Worm (Caenorhabditis elegans) whole organism, young adult: Measurements from ENCODE around the gene Y58A7A.3.

Experiments used
- B0035.1 ChIP-seq: sonication (generic microtip); optimal IDR thresholded peaks from 2 replicates; lab custom pipeline; 2016; ENCODE audit warnings: missing genetic modification characterization, mild to moderate bottlenecking, missing compliant biosample characterization, missing genotype, missing genetic modification reagents
- F37B4.10 ChIP-seq: fragments of 200-800 bp; sonication (Bioruptor generic); IDR thresholded peaks from 2 replicates; pipeline ENCODE4 v1.3.6; 2022; ENCODE audit warnings: missing genetic modification characterization, missing compliant biosample characterization
- F49E8.2 ChIP-seq: sonication (generic microtip); optimal IDR thresholded peaks from 3 replicates; lab custom pipeline; 2017; ENCODE audit warnings: missing genetic modification characterization, mild to moderate bottlenecking, missing compliant biosample characterization, antibody characterized with exemption, moderate library complexity; ENCODE audit not compliant: insufficient read depth
- F52B5.7 ChIP-seq: sonication (generic microtip); optimal IDR thresholded peaks from 2 replicates; lab custom pipeline; 2016; ENCODE audit warnings: mild to moderate bottlenecking, missing genetic modification characterization, missing compliant biosample characterization
- F55B11.4 ChIP-seq: sonication (generic microtip); optimal IDR thresholded peaks from 2 replicates; lab custom pipeline; 2016; ENCODE audit warnings: missing compliant biosample characterization, missing genetic modification characterization, borderline replicate concordance; ENCODE audit not compliant: insufficient read depth
- K11D2.4 ChIP-seq: fragments of 200-800 bp; sonication (Bioruptor generic); IDR thresholded peaks from 2 replicates; pipeline ENCODE4 v1.3.6; 2022; ENCODE audit warnings: missing genetic modification reagents, missing genetic modification characterization, missing compliant biosample characterization
- Y53G8AR.9 ChIP-seq: fragments of 200-800 bp; sonication (Bioruptor generic); conservative IDR thresholded peaks from 2 replicates; pipeline ENCODE4 v1.3.6; 2022; ENCODE audit warnings: missing genetic modification reagents, missing genetic modification characterization, missing compliant biosample characterization
- akir-1 ChIP-seq: fragments of 200-800 bp; sonication (Bioruptor generic); optimal IDR thresholded peaks from 2 replicates; lab custom pipeline; 2018; ENCODE audit warnings: mild to moderate bottlenecking, missing genetic modification characterization, moderate library complexity, missing compliant biosample characterization
- aptf-2 ChIP-seq: fragments of 200-800 bp; sonication (Bioruptor generic); conservative IDR thresholded peaks from 2 replicates; pipeline ENCODE4 v1.3.6; 2022; ENCODE audit warnings: missing genetic modification reagents, missing genetic modification characterization, missing compliant biosample characterization
- athp-1 ChIP-seq: sonication (generic microtip); optimal IDR thresholded peaks from 2 replicates; lab custom pipeline; 2017; ENCODE audit warnings: mild to moderate bottlenecking, missing genetic modification characterization, missing compliant biosample characterization
- attf-6 ChIP-seq: fragments of 200-800 bp; sonication (Bioruptor generic); IDR thresholded peaks from 2 replicates; pipeline ENCODE4 v1.3.6; 2022; ENCODE audit warnings: missing genetic modification reagents, missing genetic modification characterization, missing compliant biosample characterization
- ceh-100 ChIP-seq: fragments of 200-800 bp; sonication (Bioruptor generic); IDR thresholded peaks from 2 replicates; pipeline ENCODE4 v1.3.6; 2022; ENCODE audit warnings: missing genetic modification reagents, missing genetic modification characterization, missing compliant biosample characterization
- ceh-27 ChIP-seq: fragments of 200-800 bp; sonication (Bioruptor generic); optimal IDR thresholded peaks from 2 replicates; lab custom pipeline; 2018; ENCODE audit warnings: mild to moderate bottlenecking, missing genetic modification characterization, moderate library complexity, missing compliant biosample characterization
- ceh-58 ChIP-seq: fragments of 200-800 bp; sonication (Bioruptor generic); IDR thresholded peaks from 2 replicates; pipeline ENCODE4 v1.3.6; 2022; ENCODE audit warnings: missing genetic modification characterization, missing compliant biosample characterization
- dpff-1 ChIP-seq: sonication (generic microtip); optimal IDR thresholded peaks from 2 replicates; lab custom pipeline; 2017; ENCODE audit warnings: mild to moderate bottlenecking, missing genetic modification characterization, missing compliant biosample characterization
- fkh-3 ChIP-seq: sonication (generic microtip); optimal IDR thresholded peaks from 2 replicates; lab custom pipeline; 2016; ENCODE audit warnings: mild to moderate bottlenecking, missing genetic modification characterization, missing compliant biosample characterization
- him-1 ChIP-seq: sonication (generic microtip); optimal IDR thresholded peaks from 2 replicates; lab custom pipeline; 2016; ENCODE audit warnings: missing genotype, missing genetic modification reagents, missing genetic modification characterization, missing compliant biosample characterization
- hmg-1.2 ChIP-seq: fragments of 200-800 bp; sonication (Bioruptor generic); IDR thresholded peaks from 2 replicates; pipeline ENCODE4 v1.3.6; 2022; ENCODE audit warnings: missing genetic modification reagents, missing genetic modification characterization, missing compliant biosample characterization
- hsf-1 ChIP-seq: fragments of 200-800 bp; sonication (Bioruptor generic); IDR thresholded peaks from 2 replicates; pipeline ENCODE4 v1.3.6; 2022; ENCODE audit warnings: missing genetic modification reagents, missing genetic modification characterization, missing compliant biosample characterization
- lin-26 ChIP-seq: fragments of 200-800 bp; sonication (Bioruptor generic); IDR thresholded peaks from 2 replicates; pipeline ENCODE4 v1.3.6; 2022; ENCODE audit warnings: missing genetic modification reagents, missing genetic modification characterization, missing compliant biosample characterization
- lin-35 ChIP-seq, 3 experiments: fragments of 150-350 bp in 2 of 3; sonication (generic microtip) in 1 of 3; optimal IDR thresholded peaks; 2 replicates each; lab custom pipeline; 2014 to 2018; ENCODE audit warnings: missing biosample characterization in 3 of 3, missing genetic modification characterization in 3 of 3, missing genetic modification reagents in 3 of 3
- lir-1 ChIP-seq: fragments of 200-800 bp; sonication (Bioruptor generic); conservative IDR thresholded peaks from 2 replicates; pipeline ENCODE4 v1.3.6; 2022; ENCODE audit warnings: missing genetic modification reagents, missing genetic modification characterization, missing compliant biosample characterization
- lsy-27 ChIP-seq: sonication (generic microtip); optimal IDR thresholded peaks from 2 replicates; lab custom pipeline; 2017; ENCODE audit warnings: missing genetic modification characterization, mild to moderate bottlenecking, missing compliant biosample characterization, antibody characterized with exemption, missing genotype, borderline replicate concordance; ENCODE audit not compliant: insufficient read depth
- nfyb-1 ChIP-seq: fragments of 200-800 bp; sonication (Bioruptor generic); IDR thresholded peaks from 2 replicates; pipeline ENCODE4 v1.3.6; 2022; ENCODE audit warnings: missing genetic modification reagents, missing genetic modification characterization, missing compliant biosample characterization
- nhr-120 ChIP-seq: fragments of 200-800 bp; sonication (Bioruptor generic); IDR thresholded peaks from 2 replicates; pipeline ENCODE4 v1.3.6; 2022; ENCODE audit warnings: missing genetic modification characterization, missing compliant biosample characterization
- nhr-80 ChIP-seq: sonication (generic microtip); optimal IDR thresholded peaks from 2 replicates; lab custom pipeline; 2016; ENCODE audit warnings: missing genetic modification characterization, missing compliant biosample characterization
- rcor-1 ChIP-seq: fragments of 200-800 bp; sonication (Bioruptor generic); IDR thresholded peaks from 2 replicates; pipeline ENCODE4 v1.3.6; 2022; ENCODE audit warnings: missing genetic modification reagents, missing genetic modification characterization, missing compliant biosample characterization
- sea-2 ChIP-seq: fragments of 200-800 bp; sonication (Bioruptor generic); IDR thresholded peaks from 2 replicates; pipeline ENCODE4 v1.3.6; 2022; ENCODE audit warnings: missing genetic modification characterization, missing compliant biosample characterization
- snpc-1.1 ChIP-seq: sonication (generic microtip); optimal IDR thresholded peaks from 2 replicates; lab custom pipeline; 2017; ENCODE audit warnings: missing genetic modification characterization, mild to moderate bottlenecking, missing compliant biosample characterization, antibody characterized with exemption, moderate library complexity, missing genotype, missing genetic modification reagents; ENCODE audit not compliant: insufficient read depth
- snpc-3.4 ChIP-seq: sonication (generic microtip); optimal IDR thresholded peaks from 2 replicates; lab custom pipeline; 2017; ENCODE audit warnings: missing genetic modification characterization, mild to moderate bottlenecking, missing compliant biosample characterization, antibody characterized with exemption, moderate library complexity, missing genotype, missing genetic modification reagents
- snpc-4 ChIP-seq, 5 experiments: fragments of 150-350 bp in 1 of 5; sonication (generic microtip) in 4 of 5; optimal IDR thresholded peaks; 2 replicates each; lab custom pipeline; 2014 to 2018; ENCODE audit warnings: missing genetic modification characterization in 5 of 5, missing biosample characterization in 3 of 5, antibody characterized with exemption in 2 of 5, mild to moderate bottlenecking in 2 of 5, missing compliant biosample characterization in 2 of 5, missing genotype in 2 of 5, moderate library complexity in 2 of 5, missing genetic modification reagents in 1 of 5
- tbp1 ChIP-seq: fragments of 200-800 bp; sonication (Bioruptor generic); optimal IDR thresholded peaks from 2 replicates; lab custom pipeline; 2018; ENCODE audit warnings: mild to moderate bottlenecking, missing genetic modification characterization, missing compliant biosample characterization
- tbx-9 ChIP-seq: sonication (generic microtip); optimal IDR thresholded peaks from 2 replicates; lab custom pipeline; 2016; ENCODE audit warnings: borderline replicate concordance, missing genetic modification characterization, inconsistent platforms, missing compliant biosample characterization
- unc-130 ChIP-seq: sonication (generic microtip); optimal IDR thresholded peaks from 2 replicates; lab custom pipeline; 2016; ENCODE audit warnings: missing genetic modification reagents, missing genetic modification characterization, missing compliant biosample characterization
- unc-62 ChIP-seq: fragments of 150-350 bp; optimal IDR thresholded peaks from 2 replicates; lab custom pipeline; 2014; ENCODE audit warnings: missing biosample characterization, missing genetic modification reagents, missing genetic modification characterization
- ztf-18 ChIP-seq: sonication (generic microtip); optimal IDR thresholded peaks from 2 replicates; lab custom pipeline; 2016; ENCODE audit warnings: missing genotype, mild to moderate bottlenecking, missing genetic modification characterization, missing compliant biosample characterization
- ztf-25 ChIP-seq: fragments of 200-800 bp; sonication (Bioruptor generic); IDR thresholded peaks from 2 replicates; pipeline ENCODE4 v1.3.6; 2022; ENCODE audit warnings: missing genetic modification reagents, missing genetic modification characterization, missing compliant biosample characterization
- ztf-26 ChIP-seq: sonication (generic microtip); optimal IDR thresholded peaks from 2 replicates; lab custom pipeline; 2017; ENCODE audit warnings: missing genetic modification characterization, missing compliant biosample characterization

The Y58A7A.3 gene

DNA sequence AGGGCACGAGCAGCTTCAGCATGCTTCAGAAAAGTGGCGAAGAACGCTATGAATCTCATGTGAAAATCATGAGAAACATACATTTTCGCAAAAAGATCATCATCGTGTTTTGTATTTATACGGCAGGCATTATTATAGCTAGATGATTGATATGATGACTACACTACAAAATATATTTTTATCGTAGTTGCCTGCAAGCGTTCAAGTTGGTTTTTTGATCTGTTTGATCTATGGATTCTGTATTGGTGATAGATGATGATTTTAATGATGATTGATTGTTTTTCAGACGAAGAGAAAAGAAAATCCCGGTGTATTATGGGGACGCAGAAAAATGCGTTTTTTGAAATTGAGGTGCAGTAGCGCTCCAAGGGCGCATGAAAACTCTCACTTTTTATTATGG lies 30.0 kb upstream of the Y58A7A.3 start, which contains the start of gene ugt-63:
TSS of gene ugt-63 (minus strand) at position 89 of the 400 bp plus-strand sequence.
- 0 out of 2 replicates have a peak, but pooled peaks have one; percentile 18 for TF ChIP-seq ceh-58 (GFP tag; lab: Robert Waterston, UW)
- TF ChIP-seq lir-1 (GFP tag; lab: Robert Waterston, UW), result no peak
- TF ChIP-seq F55B11.4 (tag; lab: Kevin White, UChicago), result no peak
- no peak for TF ChIP-seq K11D2.4 (GFP tag; lab: Robert Waterston, UW)
- no peak for TF ChIP-seq him-1 (tag; lab: Kevin White, UChicago)

DNA sequence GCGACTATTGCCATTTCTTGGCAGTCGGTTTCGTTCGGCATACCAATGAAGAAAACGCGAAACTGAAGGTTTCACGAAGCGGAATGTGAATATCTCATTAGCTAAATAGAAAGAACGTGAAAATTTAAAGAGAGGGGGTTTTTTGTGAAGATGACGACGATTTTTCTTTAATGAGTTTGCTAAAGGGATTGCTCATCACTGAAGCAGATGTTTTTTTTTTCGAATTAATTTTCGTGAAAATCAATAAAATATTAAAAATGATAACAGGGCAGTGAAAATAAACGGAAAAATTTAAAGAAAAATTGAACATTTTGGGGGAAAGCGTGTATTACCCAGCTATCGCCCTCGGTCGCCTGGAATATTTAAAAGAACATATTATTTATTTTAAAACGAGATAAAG lies 27.1 kb upstream of the Y58A7A.3 start, which contains the start of gene srab-3:
TSS of gene srab-3 (minus strand) at position 101 of the 400 bp plus-strand sequence.
- no peak for TF ChIP-seq tbx-9 (tag; lab: Kevin White, UChicago)
- TF ChIP-seq F37B4.10 (GFP tag; lab: Robert Waterston, UW), result no peak
- TF ChIP-seq fkh-3 (tag; lab: Kevin White, UChicago), result no peak
- TF ChIP-seq lin-26 (GFP tag; lab: Robert Waterston, UW), result no peak
- TF ChIP-seq ztf-25 (GFP tag; lab: Robert Waterston, UW), result no peak
- TF ChIP-seq Y53G8AR.9 (GFP tag; lab: Robert Waterston, UW), result no peak
- TF ChIP-seq F55B11.4 (tag; lab: Kevin White, UChicago), result no peak
- TF ChIP-seq B0035.1 (tag; lab: Kevin White, UChicago), result no peak
- TF ChIP-seq dpff-1 (tag; lab: Kevin White, UChicago), result no peak
- TF ChIP-seq lin-35 (GFP tag; optimal IDR thresholded peaks at IDR 0.05; lab: Kevin White, UChicago), result no peak
- TF ChIP-seq nhr-120, result no peak
- no peak for TF ChIP-seq ceh-27 (GFP tag; lab: Kevin White, UChicago)
- no peak for TF ChIP-seq snpc-3.4
- no peak for TF ChIP-seq aptf-2 (GFP tag; lab: Robert Waterston, UW)
- TF ChIP-seq tbp1 (GFP tag; lab: Kevin White, UChicago), result no peak
- no peak for TF ChIP-seq ceh-100 (GFP tag; lab: Robert Waterston, UW)
- TF ChIP-seq F49E8.2 (tag; lab: Kevin White, UChicago), result no peak
- no peak for TF ChIP-seq akir-1 (GFP tag; lab: Kevin White, UChicago)
- no peak for TF ChIP-seq snpc-1.1
- no peak for TF ChIP-seq athp-1 (tag; lab: Kevin White, UChicago)

DNA sequence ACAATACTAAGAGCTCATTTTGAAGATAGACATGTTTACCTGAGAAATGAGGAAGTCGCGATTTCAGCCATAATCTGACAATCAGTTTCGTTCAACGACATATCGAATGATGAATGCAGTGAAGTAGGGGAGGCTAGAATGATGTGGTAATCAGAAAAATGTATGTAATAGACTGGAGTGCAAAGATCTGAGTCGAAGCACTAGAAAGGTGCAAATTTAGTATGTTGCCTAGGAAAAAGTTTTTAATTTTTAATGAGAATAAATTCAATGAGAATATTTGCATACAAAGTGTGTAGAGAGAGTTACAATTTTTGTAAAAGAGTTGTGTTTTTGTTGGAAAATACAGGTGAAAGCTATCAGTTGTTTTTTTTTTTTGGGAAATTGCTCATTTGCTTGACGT lies 24.2 kb upstream of the Y58A7A.3 start, which contains the start of gene srab-2:
TSS of gene srab-2 (minus strand) at position 101 of the 400 bp plus-strand sequence.
- TF ChIP-seq hmg-1.2 (GFP tag; lab: Robert Waterston, UW) (no peak), nhr-80 (tag; lab: Kevin White, UChicago) (no peak), attf-6 (GFP tag; lab: Robert Waterston, UW) (no peak), lsy-27 (tag; lab: Kevin White, UChicago) (no peak), hsf-1 (no peak), nfyb-1 (GFP tag; lab: Robert Waterston, UW) (no peak), ztf-26 (tag; lab: Kevin White, UChicago) (no peak), unc-62 (GFP tag; lab: Kevin White, UChicago) (no peak), unc-130 (GFP tag; lab: Kevin White, UChicago) (no peak), F52B5.7 (no peak), sea-2 (GFP tag; lab: Robert Waterston, UW) (no peak), ceh-58 (GFP tag; lab: Robert Waterston, UW) (no peak), nhr-120 (no peak), snpc-4 (GFP tag; optimal IDR thresholded peaks at IDR 0.05; lab: Kevin White, UChicago) (no peak), snpc-4 (tag; optimal IDR thresholded peaks at IDR 0.05; lab: Kevin White, UChicago) (no peak), K11D2.4 (GFP tag; lab: Robert Waterston, UW) (no peak), ztf-18 (tag; lab: Kevin White, UChicago) (no peak), rcor-1 (GFP tag; lab: Robert Waterston, UW) (no peak)
